Worm (Caenorhabditis elegans) whole organism, L2 larva: ENCODE measurements around the gene mev-1.

ENCODE experiments used
- ZK546.5 ChIP-seq: sonication (generic microtip); optimal IDR thresholded peaks from 2 replicates; lab custom pipeline; 2017; ENCODE audit warnings: missing biosample characterization, missing genetic modification characterization
- ceh-16 ChIP-seq: fragments of 150-350 bp; optimal IDR thresholded peaks from 2 replicates; lab custom pipeline; 2014; ENCODE audit warnings: missing biosample characterization, missing genetic modification characterization
- fos-1 ChIP-seq: fragments of 150-350 bp; optimal IDR thresholded peaks from 2 replicates; lab custom pipeline; 2014; ENCODE audit warnings: missing biosample characterization, missing genetic modification characterization
- mbf-1 ChIP-seq: sonication (generic microtip); optimal IDR thresholded peaks from 2 replicates; lab custom pipeline; 2017; ENCODE audit warnings: missing biosample characterization, missing genetic modification characterization
- nhr-11 ChIP-seq: fragments of 150-350 bp; optimal IDR thresholded peaks from 2 replicates; lab custom pipeline; 2014; ENCODE audit warnings: missing biosample characterization, missing genetic modification characterization
- nhr-12 ChIP-seq: fragments of 150-350 bp; optimal IDR thresholded peaks from 2 replicates; lab custom pipeline; 2014; ENCODE audit warnings: missing biosample characterization, missing genetic modification characterization
- nhr-77 ChIP-seq: fragments of 150-350 bp; optimal IDR thresholded peaks from 2 replicates; lab custom pipeline; 2014; ENCODE audit warnings: missing biosample characterization, missing genetic modification characterization
- snpc-4 ChIP-seq: fragments of 150-350 bp; optimal IDR thresholded peaks from 2 replicates; lab custom pipeline; 2014; ENCODE audit warnings: missing biosample characterization, missing genetic modification characterization
- unc-39 ChIP-seq: fragments of 150-350 bp; optimal IDR thresholded peaks from 2 replicates; lab custom pipeline; 2014; ENCODE audit warnings: missing biosample characterization, missing genetic modification characterization
- zag-1 ChIP-seq: fragments of 150-350 bp; optimal IDR thresholded peaks from 2 replicates; lab custom pipeline; 2014; ENCODE audit warnings: missing biosample characterization, missing genetic modification characterization

- TF ChIP-seq zag-1 (tag; lab: Kevin White, UChicago) (no peak), mbf-1 (no peak), nhr-11 (tag; lab: Kevin White, UChicago) (no peak), fos-1 (tag; lab: Kevin White, UChicago) (no peak), unc-39 (tag; lab: Kevin White, UChicago) (no peak), nhr-77 (tag; lab: Kevin White, UChicago) (no peak), nhr-12 (tag; lab: Kevin White, UChicago) (no peak), ceh-16 (tag; lab: Kevin White, UChicago) (no peak), snpc-4 (no peak), ZK546.5 (tag; lab: Kevin White, UChicago) (no peak)
Observed at ce11 chrIII:10383804-10384203, 49.7 kb downstream of the mev-1 start.
